Fruit fly (Drosophila melanogaster) whole organism, pupa: ENCODE measurements around the gene emb.

Experiments
- CG10348 ChIP-seq: fragments of 200-800 bp; sonication (Bioruptor generic); IDR thresholded peaks from 2 replicates; pipeline ENCODE4 v1.3.6; 2022; ENCODE audit warnings: missing biosample characterization, missing genetic modification characterization
- CG14655 ChIP-seq: fragments of 200-800 bp; sonication (Bioruptor generic); optimal IDR thresholded peaks from 3 replicates; lab custom pipeline; 2017; ENCODE audit warnings: mild to moderate bottlenecking, missing biosample characterization, missing genetic modification reagents, missing genetic modification characterization
- CG17806 ChIP-seq: fragments of 200-800 bp; sonication (Bioruptor generic); optimal IDR thresholded peaks from 2 replicates; lab custom pipeline; 2018; ENCODE audit warnings: missing biosample characterization, mild to moderate bottlenecking, missing genetic modification characterization, moderate library complexity
- CG32121 ChIP-seq: fragments of 200-800 bp; sonication (Bioruptor generic); IDR thresholded peaks from 2 replicates; pipeline ENCODE4 v1.3.6; 2022; ENCODE audit warnings: missing biosample characterization, missing genetic modification characterization
- CG34367 ChIP-seq: fragments of 200-800 bp; sonication (Bioruptor generic); optimal IDR thresholded peaks from 2 replicates; lab custom pipeline; 2018; ENCODE audit warnings: missing biosample characterization, mild to moderate bottlenecking, missing genetic modification characterization
- CG4496 ChIP-seq: fragments of 200-800 bp; sonication (Bioruptor generic); IDR thresholded peaks from 3 replicates; pipeline ENCODE4 v1.3.6; 2022; ENCODE audit warnings: missing biosample characterization, missing genetic modification characterization
- CG8301 ChIP-seq: fragments of 200-800 bp; sonication (Bioruptor generic); optimal IDR thresholded peaks from 2 replicates; lab custom pipeline; 2018; ENCODE audit warnings: missing biosample characterization, mild to moderate bottlenecking, missing genetic modification characterization
- CG9948 ChIP-seq: fragments of 200-800 bp; sonication (Bioruptor generic); optimal IDR thresholded peaks from 2 replicates; lab custom pipeline; 2018; ENCODE audit warnings: missing biosample characterization, mild to moderate bottlenecking, missing genetic modification characterization, moderate library complexity
- D1 ChIP-seq: fragments of 200-800 bp; sonication (Bioruptor generic); optimal IDR thresholded peaks from 2 replicates; lab custom pipeline; 2018; ENCODE audit warnings: missing biosample characterization, mild to moderate bottlenecking, missing genetic modification characterization, moderate library complexity
- EcR ChIP-seq: fragments of 200-800 bp; sonication (Bioruptor generic); optimal IDR thresholded peaks from 3 replicates; lab custom pipeline; 2019; ENCODE audit warnings: missing biosample characterization, missing genetic modification characterization, mild to moderate bottlenecking, moderate library complexity, missing genetic modification reagents
- Ets98B ChIP-seq: fragments of 200-800 bp; sonication (Bioruptor generic); IDR thresholded peaks from 2 replicates; pipeline ENCODE4 v1.3.6; 2022; ENCODE audit warnings: missing biosample characterization, missing genetic modification characterization
- Snoo ChIP-seq: fragments of 200-800 bp; sonication (Bioruptor generic); optimal IDR thresholded peaks from 3 replicates; lab custom pipeline; 2017; ENCODE audit warnings: missing biosample characterization, mild to moderate bottlenecking, missing genetic modification characterization, inconsistent platforms
- fd96Ca ChIP-seq: fragments of 200-800 bp; sonication (Bioruptor generic); IDR thresholded peaks from 3 replicates; pipeline ENCODE4 v1.3.6; 2022; ENCODE audit warnings: missing biosample characterization, missing genetic modification characterization

dm6 chr2L:8362955-8363285 lies 40.5 kb upstream of the emb start:
- TF ChIP-seq CG9948, result no peak
- no peak for TF ChIP-seq CG17806 (tag; lab: Kevin White, UChicago)
- TF ChIP-seq Snoo, result no peak
- no peak for TF ChIP-seq D1 (tag; lab: Kevin White, UChicago)
- no peak for TF ChIP-seq fd96Ca (GFP tag; lab: Robert Waterston, UW)
- no peak for TF ChIP-seq EcR
- TF ChIP-seq CG32121, result no peak
- peak; percentile 6; the same call in 1 of the 3 replicates for TF ChIP-seq CG4496
- TF ChIP-seq CG14655 (GFP tag; lab: Kevin White, UChicago), result no peak
- TF ChIP-seq CG8301 (tag; lab: Kevin White, UChicago), result no peak
- TF ChIP-seq CG34367 (tag; lab: Kevin White, UChicago), result no peak
- no peak for TF ChIP-seq Ets98B
- TF ChIP-seq CG10348, result no peak
